Worm (Caenorhabditis elegans): ENCODE data around the gene F56F10.2.

DNA sequence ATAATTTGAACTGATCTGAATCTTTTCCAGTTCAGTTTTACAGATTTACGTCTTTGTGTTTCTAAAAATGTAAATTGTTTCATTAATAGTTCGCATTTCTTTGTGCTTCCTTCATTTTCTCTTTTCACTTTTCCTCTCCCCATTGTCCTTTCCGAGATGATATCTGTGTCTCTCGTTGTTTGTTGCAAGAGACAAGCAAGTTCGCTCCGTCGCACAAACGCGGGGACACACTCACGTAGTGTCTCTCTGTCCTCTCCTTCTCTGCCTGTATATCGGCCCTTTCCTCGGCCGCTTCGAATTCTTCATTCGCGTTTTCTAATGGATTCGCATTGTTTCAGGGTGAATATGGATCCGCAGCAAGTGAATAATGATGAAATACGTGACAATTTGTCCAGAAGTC is 17.5 kb downstream of the F56F10.2 start, which contains the start of gene ZC13.1:
- TF ChIP-seq lin-13 (tag; optimal IDR thresholded peaks at IDR 0.05) (peak; percentile 66), nhr-237 (tag; optimal IDR thresholded peaks at IDR 0.05) (peak; percentile 32), cnd-1 (tag; optimal IDR thresholded peaks at IDR 0.05) (peak; percentile 38), unc-62 (GFP tag; optimal IDR thresholded peaks at IDR 0.05) (peak; percentile 43)

All from whole organism, mixed stage, embryonic.